Fruit fly (Drosophila melanogaster): ENCODE data around the gene CG4751.

The CG4751 gene

dm6 chr2L:11130151-11131008, at the start of gene CG4751, which contains the start of gene RfC38 (continued):
- TF ChIP-seq Ets97D (GFP tag; optimal IDR thresholded peaks at IDR 0.05) (peak; percentile 50), D19A (tag; optimal IDR thresholded peaks at IDR 0.05) (no peak), slp2 (GFP tag; optimal IDR thresholded peaks at IDR 0.05) (no peak), ap (GFP tag; IDR thresholded peaks at IDR 0.05) (no peak), CG13123 (GFP tag; optimal IDR thresholded peaks at IDR 0.05) (no peak), Meics (GFP tag; optimal IDR thresholded peaks at IDR 0.05) (no peak), Dp (GFP tag; optimal IDR thresholded peaks at IDR 0.05) (peak; percentile 65), stwl (tag; optimal IDR thresholded peaks at IDR 0.05) (peak; percentile 48), ham (GFP tag; IDR thresholded peaks at IDR 0.05) (no peak), Fer1 (GFP tag; optimal IDR thresholded peaks at IDR 0.05) (no peak), Aef1 (GFP tag; IDR thresholded peaks at IDR 0.05) (no peak), CG3726 (GFP tag; IDR thresholded peaks at IDR 0.05) (no peak), CG5953 (GFP tag; IDR thresholded peaks at IDR 0.05) (no peak), scrt (GFP tag; optimal IDR thresholded peaks at IDR 0.05) (no peak), D (optimal IDR thresholded peaks at IDR 0.05) (no peak), D (GFP tag; optimal IDR thresholded peaks at IDR 0.05) (no peak), CG2129 (GFP tag; IDR thresholded peaks at IDR 0.05; ENCODE audit: partially characterized antibody) (peak; percentile 39; the same call in 1 of the 2 replicates), Antp (GFP tag; optimal IDR thresholded peaks at IDR 0.05) (no peak), CG11560 (tag; IDR thresholded peaks at IDR 0.05) (no peak), wdn (GFP tag; IDR thresholded peaks at IDR 0.05) (no peak), CG10565 (GFP tag; optimal IDR thresholded peaks at IDR 0.05) (no peak), lov (optimal IDR thresholded peaks at IDR 0.05) (no peak), lov (GFP tag; IDR thresholded peaks at IDR 0.05) (no peak), Mad (GFP tag; optimal IDR thresholded peaks at IDR 0.05) (no peak), prd (optimal IDR thresholded peaks at IDR 0.05) (no peak), prd (GFP tag; IDR thresholded peaks at IDR 0.05) (no peak), dpn (GFP tag; optimal IDR thresholded peaks at IDR 0.05) (peak in 1 of 2 experiments; percentile 22), bsh (GFP tag; optimal IDR thresholded peaks at IDR 0.05) (no peak), Ssrp (tag; optimal IDR thresholded peaks at IDR 0.05) (no peak), phol (tag; optimal IDR thresholded peaks at IDR 0.05) (peak; percentile 39), Dip2 (GFP tag; IDR thresholded peaks at IDR 0.05) (no peak), Hsf (GFP tag; optimal IDR thresholded peaks at IDR 0.05) (no peak), CG11456 (GFP tag; IDR thresholded peaks at IDR 0.05) (no peak), kah (GFP tag; optimal IDR thresholded peaks at IDR 0.05) (no peak), CTCF (GFP tag; optimal IDR thresholded peaks at IDR 0.05) (no peak), Six4 (GFP tag; optimal IDR thresholded peaks at IDR 0.05) (no peak), CG14441 (GFP tag; IDR thresholded peaks at IDR 0.05) (no peak), tio (GFP tag; optimal IDR thresholded peaks at IDR 0.05) (no peak), toy (GFP tag; IDR thresholded peaks at IDR 0.05) (no peak), CG7271 (tag; optimal IDR thresholded peaks at IDR 0.05) (no peak), TFAM (GFP tag; optimal IDR thresholded peaks at IDR 0.05) (no peak), CG3407 (GFP tag; optimal IDR thresholded peaks at IDR 0.05) (no peak), CG1024 (GFP tag; IDR thresholded peaks at IDR 0.05) (no peak), CG14965 (GFP tag; optimal IDR thresholded peaks at IDR 0.05; ENCODE audit: borderline replicate concordance) (no peak), CG34422 (GFP tag; IDR thresholded peaks at IDR 0.05) (peak; percentile 67; the same call in 1 of the 3 replicates), gcm (GFP tag; optimal IDR thresholded peaks at IDR 0.05) (no peak), Rx (GFP tag; IDR thresholded peaks at IDR 0.05) (no peak), CG8944 (GFP tag; optimal IDR thresholded peaks at IDR 0.05) (no peak), Poxn (GFP tag; IDR thresholded peaks at IDR 0.05) (no peak), ranshi (GFP tag; IDR thresholded peaks at IDR 0.05) (no peak), CG7963 (GFP tag; IDR thresholded peaks at IDR 0.05; ENCODE audit: partially characterized antibody) (0 out of 3 replicates have a peak, but pooled peaks have one; percentile 35), MBD-R2 (GFP tag; IDR thresholded peaks at IDR 0.05) (peak; percentile 74)

Measured in whole organism, embryonic.